Fruit fly (Drosophila melanogaster) whole organism, embryonic: ENCODE results near the gene Plap.

Experiments used
- Atf3 ChIP-seq: fragments of 200-800 bp; sonication (Bioruptor generic); optimal IDR thresholded peaks from 3 replicates; lab custom pipeline; 2016; ENCODE audit warnings: missing biosample characterization, missing genetic modification characterization
- CG10321 ChIP-seq: fragments of 200-800 bp; sonication (Bioruptor generic); IDR thresholded peaks from 2 replicates; pipeline ENCODE4 v1.3.6; 2022; ENCODE audit warnings: missing biosample characterization, missing genetic modification characterization
- CG10431 ChIP-seq: fragments of 200-800 bp; sonication (Bioruptor generic); optimal IDR thresholded peaks from 3 replicates; lab custom pipeline; 2018; ENCODE audit warnings: missing biosample characterization, mild to moderate bottlenecking, missing genetic modification characterization
- CG11695 ChIP-seq: fragments of 200-800 bp; sonication (Bioruptor generic); IDR thresholded peaks from 3 replicates; pipeline ENCODE4 v1.3.6; 2022; ENCODE audit warnings: missing biosample characterization, missing genetic modification characterization
- CG13123 ChIP-seq: fragments of 200-800 bp; sonication (Bioruptor generic); optimal IDR thresholded peaks from 2 replicates; lab custom pipeline; 2016; ENCODE audit warnings: missing biosample characterization, missing genetic modification characterization
- CG14441 ChIP-seq: fragments of 200-800 bp; sonication (Bioruptor generic); IDR thresholded peaks from 2 replicates; pipeline ENCODE4 v1.3.6; 2022; ENCODE audit warnings: missing biosample characterization, missing genetic modification characterization
- CG14860 ChIP-seq: fragments of 200-800 bp; sonication (Bioruptor generic); IDR thresholded peaks from 3 replicates; pipeline ENCODE4 v1.3.6; 2022; ENCODE audit warnings: missing biosample characterization, missing genetic modification characterization; ENCODE audit not compliant: partially characterized antibody
- CG14965 ChIP-seq: fragments of 200-800 bp; sonication (Bioruptor generic); optimal IDR thresholded peaks from 2 replicates; lab custom pipeline; 2016; ENCODE audit warnings: missing biosample characterization, missing genetic modification characterization, borderline replicate concordance
- CG15073 ChIP-seq: fragments of 200-800 bp; sonication (Bioruptor generic); optimal IDR thresholded peaks from 2 replicates; lab custom pipeline; 2016; ENCODE audit warnings: missing biosample characterization, missing genetic modification characterization
- CG1602 ChIP-seq: fragments of 200-800 bp; sonication (Bioruptor generic); optimal IDR thresholded peaks from 3 replicates; lab custom pipeline; 2016; ENCODE audit warnings: missing biosample characterization, missing genetic modification characterization
- CG30431 ChIP-seq: fragments of 200-800 bp; sonication (Bioruptor generic); optimal IDR thresholded peaks from 2 replicates; lab custom pipeline; 2017; ENCODE audit warnings: missing biosample characterization, missing genetic modification characterization
- CG4404 ChIP-seq: fragments of 200-800 bp; sonication (Bioruptor generic); IDR thresholded peaks from 2 replicates; pipeline ENCODE4 v1.3.6; 2022; ENCODE audit warnings: missing biosample characterization, missing genetic modification characterization
- CG4820 ChIP-seq: fragments of 200-800 bp; sonication (Bioruptor generic); optimal IDR thresholded peaks from 3 replicates; lab custom pipeline; 2016; ENCODE audit warnings: missing biosample characterization, missing genetic modification characterization
- CG7271 ChIP-seq: fragments of 200-800 bp; sonication (Bioruptor generic); optimal IDR thresholded peaks from 2 replicates; lab custom pipeline; 2018; ENCODE audit warnings: missing biosample characterization, mild to moderate bottlenecking, missing genetic modification characterization, moderate library complexity
- CG8089 ChIP-seq: fragments of 200-800 bp; sonication (Bioruptor generic); optimal IDR thresholded peaks from 3 replicates; lab custom pipeline; 2016; ENCODE audit warnings: missing biosample characterization, missing genetic modification characterization
- CG8478 ChIP-seq: fragments of >200 bp; optimal IDR thresholded peaks from 2 replicates; lab custom pipeline; 2018
- CG8765 ChIP-seq: fragments of 200-800 bp; sonication (Bioruptor generic); IDR thresholded peaks from 2 replicates; pipeline ENCODE4 v1.3.6; 2022; ENCODE audit warnings: missing biosample characterization, missing genetic modification characterization
- CG9817 ChIP-seq: fragments of 200-800 bp; sonication (Bioruptor generic); optimal IDR thresholded peaks from 2 replicates; lab custom pipeline; 2018; ENCODE audit warnings: missing biosample characterization, mild to moderate bottlenecking, missing genetic modification characterization, moderate library complexity
- Camta ChIP-seq: fragments of 200-800 bp; sonication (Bioruptor generic); optimal IDR thresholded peaks from 2 replicates; lab custom pipeline; 2016; ENCODE audit warnings: missing biosample characterization, missing genetic modification characterization
- D19B ChIP-seq: fragments of 200-800 bp; sonication (Bioruptor generic); optimal IDR thresholded peaks from 2 replicates; lab custom pipeline; 2017; ENCODE audit warnings: missing biosample characterization, mild to moderate bottlenecking, missing genetic modification characterization
- ERR ChIP-seq: fragments of 200-800 bp; sonication (Bioruptor generic); optimal IDR thresholded peaks from 2 replicates; lab custom pipeline; 2016; ENCODE audit warnings: missing biosample characterization, missing genetic modification characterization
- HHEX ChIP-seq: fragments of 200-800 bp; sonication (Bioruptor generic); optimal IDR thresholded peaks from 3 replicates; lab custom pipeline; 2017; ENCODE audit warnings: missing biosample characterization, mild to moderate bottlenecking, missing genetic modification characterization, missing genetic modification reagents
- Hmr ChIP-seq: fragments of 200-800 bp; sonication (Bioruptor generic); optimal IDR thresholded peaks from 3 replicates; lab custom pipeline; 2017; ENCODE audit warnings: mild to moderate bottlenecking, missing biosample characterization, missing genetic modification reagents, missing genetic modification characterization
- Lpt ChIP-seq: fragments of >200 bp; optimal IDR thresholded peaks from 2 replicates; lab custom pipeline; 2018; ENCODE audit warnings: missing biosample characterization, missing genetic modification characterization
- Nf-YC ChIP-seq: fragments of 200-800 bp; optimal IDR thresholded peaks from 3 replicates; lab custom pipeline; 2019; ENCODE audit warnings: missing biosample characterization, mild to moderate bottlenecking, missing genetic modification characterization, moderate library complexity
- Ravus ChIP-seq: fragments of 200-800 bp; sonication (Bioruptor generic); IDR thresholded peaks from 2 replicates; pipeline ENCODE4 v1.3.6; 2022; ENCODE audit warnings: missing biosample characterization, missing genetic modification characterization
- Side ChIP-seq: fragments of 200-800 bp; sonication (Bioruptor generic); optimal IDR thresholded peaks from 2 replicates; lab custom pipeline; 2016; ENCODE audit warnings: missing biosample characterization, missing genetic modification characterization
- Usf ChIP-seq: fragments of 200-800 bp; sonication (Bioruptor generic); optimal IDR thresholded peaks from 2 replicates; lab custom pipeline; 2017; ENCODE audit warnings: missing genotype, missing biosample characterization, missing genetic modification characterization
- Xbp1 ChIP-seq: fragments of 200-800 bp; sonication (Bioruptor generic); optimal IDR thresholded peaks from 3 replicates; lab custom pipeline; 2016; ENCODE audit warnings: missing biosample characterization, mild to moderate bottlenecking, missing genetic modification characterization
- ab ChIP-seq: fragments of 200-800 bp; sonication (Bioruptor generic); optimal IDR thresholded peaks from 2 replicates; lab custom pipeline; 2016; ENCODE audit warnings: missing biosample characterization, missing genetic modification characterization
- cg ChIP-seq: fragments of 200-800 bp; sonication (Bioruptor generic); optimal IDR thresholded peaks from 3 replicates; lab custom pipeline; 2019; ENCODE audit warnings: missing biosample characterization, mild to moderate bottlenecking, missing genetic modification characterization, moderate library complexity
- chm ChIP-seq: fragments of 200-800 bp; sonication (Bioruptor generic); IDR thresholded peaks from 2 replicates; pipeline ENCODE4 v1.3.6; 2022; ENCODE audit warnings: missing biosample characterization, missing genetic modification characterization
- ftz-f1 ChIP-seq: fragments of 200-800 bp; sonication (Bioruptor generic); optimal IDR thresholded peaks from 2 replicates; lab custom pipeline; 2016; ENCODE audit warnings: missing biosample characterization, missing genetic modification characterization
- grau ChIP-seq: fragments of 200-800 bp; optimal IDR thresholded peaks from 3 replicates; lab custom pipeline; 2019; ENCODE audit warnings: missing biosample characterization, mild to moderate bottlenecking, missing genetic modification characterization, moderate library complexity
- gro ChIP-seq: fragments of 200-800 bp; sonication (Bioruptor generic); optimal IDR thresholded peaks from 2 replicates; lab custom pipeline; 2016; ENCODE audit warnings: missing biosample characterization, missing genetic modification characterization
- hbn ChIP-seq: fragments of 200-800 bp; sonication (Bioruptor generic); IDR thresholded peaks from 2 replicates; pipeline ENCODE4 v1.3.6; 2022; ENCODE audit warnings: missing biosample characterization, missing genetic modification characterization; ENCODE audit not compliant: partially characterized antibody
- ind ChIP-seq: fragments of 200-800 bp; sonication (Bioruptor generic); optimal IDR thresholded peaks from 3 replicates; lab custom pipeline; 2016; ENCODE audit warnings: missing biosample characterization, missing genetic modification characterization
- lab ChIP-seq: fragments of 200-800 bp; sonication (Bioruptor generic); optimal IDR thresholded peaks from 3 replicates; lab custom pipeline; 2017; ENCODE audit warnings: missing biosample characterization, missing genetic modification characterization, mild to moderate bottlenecking, moderate library complexity, missing genetic modification reagents
- nerfin-2 ChIP-seq: fragments of 200-800 bp; sonication (Bioruptor generic); IDR thresholded peaks from 2 replicates; pipeline ENCODE4 v1.3.6; 2022; ENCODE audit warnings: missing biosample characterization, missing genetic modification characterization; ENCODE audit not compliant: partially characterized antibody
- odd ChIP-seq: fragments of 200-800 bp; sonication (Bioruptor generic); optimal IDR thresholded peaks from 2 replicates; lab custom pipeline; 2017; ENCODE audit warnings: missing biosample characterization, mild to moderate bottlenecking, missing genetic modification characterization
- pb ChIP-seq: fragments of 200-800 bp; sonication (Bioruptor generic); optimal IDR thresholded peaks from 3 replicates; lab custom pipeline; 2016; ENCODE audit warnings: missing biosample characterization, missing genetic modification characterization
- pum ChIP-seq: fragments of 200-800 bp; sonication (Bioruptor generic); optimal IDR thresholded peaks from 2 replicates; lab custom pipeline; 2016; ENCODE audit warnings: missing biosample characterization, missing genetic modification characterization
- row ChIP-seq: fragments of 200-800 bp; sonication (Bioruptor generic); IDR thresholded peaks from 3 replicates; pipeline ENCODE4 v1.3.6; 2022; ENCODE audit warnings: missing biosample characterization, missing genetic modification characterization
- salm ChIP-seq: fragments of 200-800 bp; sonication (Bioruptor generic); optimal IDR thresholded peaks from 2 replicates; lab custom pipeline; 2018; ENCODE audit warnings: missing biosample characterization, mild to moderate bottlenecking, missing genetic modification characterization
- sima ChIP-seq: fragments of 200-800 bp; sonication (Bioruptor generic); optimal IDR thresholded peaks from 2 replicates; lab custom pipeline; 2016; ENCODE audit warnings: missing biosample characterization, missing genetic modification characterization
- sisA ChIP-seq: fragments of 200-800 bp; sonication (Bioruptor generic); IDR thresholded peaks from 2 replicates; pipeline ENCODE4 v1.3.6; 2022; ENCODE audit warnings: missing biosample characterization, missing genetic modification characterization
- stwl ChIP-seq: fragments of 200-800 bp; sonication (Bioruptor generic); optimal IDR thresholded peaks from 3 replicates; lab custom pipeline; 2018; ENCODE audit warnings: missing biosample characterization, mild to moderate bottlenecking, missing genetic modification characterization, moderate library complexity
- tin ChIP-seq: fragments of 200-800 bp; sonication (Bioruptor generic); optimal IDR thresholded peaks from 3 replicates; lab custom pipeline; 2016; ENCODE audit warnings: missing biosample characterization, missing genetic modification characterization
- zfh2 ChIP-seq: fragments of 200-800 bp; sonication (Bioruptor generic); optimal IDR thresholded peaks from 2 replicates; lab custom pipeline; 2016; ENCODE audit warnings: missing biosample characterization, missing genetic modification characterization

Plap gene

DNA sequence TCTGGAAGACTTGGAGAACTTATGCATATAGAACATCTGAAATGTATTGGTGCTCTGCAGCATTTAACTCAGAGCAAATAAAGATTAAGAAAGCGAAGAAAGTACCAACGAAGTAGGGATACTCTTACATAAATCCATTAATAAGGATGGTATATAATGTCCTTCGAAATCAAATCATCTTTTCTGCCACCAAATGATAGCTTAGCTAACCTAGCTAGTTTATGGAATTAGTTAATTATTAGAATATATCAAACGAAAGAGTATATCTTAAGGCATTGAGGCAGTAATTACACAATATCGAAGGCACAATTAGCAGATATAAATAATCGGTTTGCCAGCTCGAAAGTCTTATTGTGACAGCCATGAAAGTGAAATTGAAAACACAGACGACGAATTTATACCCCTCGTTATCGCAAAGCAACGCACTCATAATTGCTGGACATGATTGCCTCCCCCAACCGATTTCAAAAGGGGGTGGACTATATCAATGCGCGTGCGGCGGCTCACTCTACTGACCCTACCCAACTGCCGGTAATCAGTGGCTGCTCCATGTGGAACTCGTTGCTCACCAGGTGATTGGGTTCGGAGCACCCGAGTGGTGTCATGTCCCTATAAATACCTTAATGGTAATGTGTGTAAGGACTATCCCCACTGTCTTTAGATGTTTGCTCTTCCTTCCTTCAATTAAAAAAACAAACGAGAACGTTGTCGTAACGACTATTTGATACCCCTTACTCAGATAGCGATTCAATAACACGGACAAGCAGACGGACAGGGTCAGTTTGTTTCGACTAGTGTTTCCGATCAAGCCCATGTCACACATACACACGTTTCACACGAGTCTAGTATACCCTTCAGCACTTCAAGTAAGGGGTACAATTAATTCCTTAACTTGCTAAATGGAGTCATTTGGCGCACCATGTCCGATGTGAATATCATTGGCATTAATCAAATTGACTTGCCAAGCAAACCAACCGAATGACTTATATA lies 25.5 kb downstream of the Plap start (continued):
- TF ChIP-seq CG11695 (GFP tag; lab: Robert Waterston, UW) (peak; percentile 30; the same call in 1 of the 3 replicates), nerfin-2 (GFP tag; lab: Robert Waterston, UW) (no peak), ERR (GFP tag; lab: Kevin White, UChicago) (no peak), Ravus (GFP tag; lab: Robert Waterston, UW) (no peak), Side (no peak), D19B (GFP tag; lab: Kevin White, UChicago) (peak; percentile 69), sima (GFP tag; lab: Kevin White, UChicago) (no peak), lab (GFP tag; lab: Kevin White, UChicago) (peak; percentile 73), CG8765 (no peak), CG14441 (GFP tag; lab: Robert Waterston, UW) (no peak), salm (tag; lab: Kevin White, UChicago) (peak; percentile 23), ftz-f1 (GFP tag; lab: Kevin White, UChicago) (no peak), HHEX (peak; percentile 48), CG10431 (no peak), Usf (no peak), CG30431 (GFP tag; lab: Kevin White, UChicago) (no peak), hbn (GFP tag; lab: Robert Waterston, UW) (no peak), CG1602 (peak; percentile 36), tin (peak; percentile 1), CG14965 (no peak), CG14860 (GFP tag; lab: Robert Waterston, UW) (0 out of 3 replicates have a peak, but pooled peaks have one; percentile 15), cg (GFP tag; lab: Kevin White, UChicago) (no peak), pum (GFP tag; lab: Kevin White, UChicago) (peak; percentile 10), Nf-YC (tag; lab: Kevin White, UChicago) (no peak), CG4404 (GFP tag; lab: Robert Waterston, UW) (0 out of 2 replicates have a peak, but pooled peaks have one; percentile 27), sisA (peak; percentile 47), CG13123 (GFP tag; lab: Kevin White, UChicago) (no peak), Hmr (GFP tag; lab: Kevin White, UChicago) (peak; percentile 53), CG10321 (GFP tag; lab: Robert Waterston, UW) (no peak), Atf3 (no peak), chm (GFP tag; lab: Robert Waterston, UW) (no peak), CG4820 (GFP tag; lab: Kevin White, UChicago) (peak; percentile 33), pb (GFP tag; lab: Kevin White, UChicago) (no peak), Xbp1 (GFP tag; lab: Kevin White, UChicago) (peak; percentile 56), gro (GFP tag; lab: Kevin White, UChicago) (peak; percentile 38), Lpt (GFP tag; lab: Kevin White, UChicago) (no peak), CG9817 (tag; lab: Kevin White, UChicago) (peak; percentile 54), CG8089 (GFP tag; lab: Kevin White, UChicago) (no peak), row (GFP tag; lab: Robert Waterston, UW) (peak; percentile 63), CG8478 (lab: Kevin White, UChicago) (no peak), grau (tag; lab: Kevin White, UChicago) (peak; percentile 71), stwl (no peak), odd (GFP tag; lab: Kevin White, UChicago) (no peak), CG15073 (no peak), zfh2 (GFP tag; lab: Kevin White, UChicago) (peak; percentile 32), CG7271 (tag; lab: Kevin White, UChicago) (no peak), ab (GFP tag; lab: Kevin White, UChicago) (no peak), ind (peak; percentile 49), Camta (GFP tag; lab: Kevin White, UChicago) (peak; percentile 18)
